Fruit fly (Drosophila melanogaster): ENCODE data around the gene CG11594.

CG11594 gene

DNA sequence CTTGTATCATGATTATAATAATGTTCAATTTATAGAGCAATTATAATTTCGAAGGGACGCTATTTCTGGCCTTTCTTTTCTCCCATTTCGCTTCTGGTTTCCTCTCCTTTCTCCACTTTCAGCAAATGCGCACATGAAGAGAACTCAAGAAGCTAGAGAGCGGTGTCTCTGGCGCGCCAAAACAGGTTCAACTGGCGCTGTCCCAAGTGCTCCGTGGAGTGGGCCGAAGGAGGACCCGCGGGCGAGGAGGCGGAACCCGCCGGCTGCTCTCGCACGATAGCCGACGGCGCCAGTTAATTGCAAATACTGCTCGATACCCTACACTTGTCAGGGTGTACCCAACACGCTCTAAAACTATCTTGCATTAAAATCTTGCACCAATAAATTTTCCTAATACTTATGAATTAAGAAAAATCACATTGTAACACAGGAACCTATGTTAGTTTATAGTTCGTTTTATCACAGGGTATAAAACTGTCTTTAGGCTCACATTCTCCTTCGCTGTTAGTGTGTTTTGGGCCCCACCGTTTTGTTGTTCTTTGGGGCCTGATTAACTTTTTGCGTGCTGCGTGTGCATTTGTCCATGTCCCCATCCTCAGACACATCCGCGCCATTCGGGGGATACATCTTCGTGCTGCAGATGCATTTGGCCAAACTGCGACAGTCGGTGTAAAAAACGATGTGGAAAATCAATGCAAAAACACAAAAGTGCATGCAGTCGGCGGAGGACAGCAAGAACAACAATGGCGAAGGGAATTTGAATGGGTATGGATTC lies 44.6 kb upstream of the CG11594 start (continued):
- TF ChIP-seq BEAF-32 (GFP tag; optimal IDR thresholded peaks at IDR 0.05) (no peak), vfl (GFP tag; optimal IDR thresholded peaks at IDR 0.05) (peak; percentile 58), sens (GFP tag) (peak; percentile 92), CG3847 (GFP tag; IDR thresholded peaks at IDR 0.05) (peak; percentile 92), caup (GFP tag; optimal IDR thresholded peaks at IDR 0.05; ENCODE audit: severe bottlenecking) (peak; percentile 89), CG32532 (GFP tag; IDR thresholded peaks at IDR 0.05) (peak; percentile 94), gcm2 (GFP tag; optimal IDR thresholded peaks at IDR 0.05) (peak; percentile 74), CG6791 (GFP tag; IDR thresholded peaks at IDR 0.05; ENCODE audit: partially characterized antibody) (no peak), Awh (GFP tag; IDR thresholded peaks at IDR 0.05) (peak; percentile 90), Deaf1 (tag; optimal IDR thresholded peaks at IDR 0.05) (peak; percentile 49), CG1792 (GFP tag; optimal IDR thresholded peaks at IDR 0.05) (peak; percentile 86), Doc3 (GFP tag; IDR thresholded peaks at IDR 0.05; ENCODE audit: partially characterized antibody) (no peak), ind (GFP tag; optimal IDR thresholded peaks at IDR 0.05) (peak; percentile 92), ems (GFP tag; optimal IDR thresholded peaks at IDR 0.05) (peak; percentile 47), pros (GFP tag; optimal IDR thresholded peaks at IDR 0.05) (no peak), lmd (GFP tag; IDR thresholded peaks at IDR 0.05) (peak; percentile 95), jigr1 (GFP tag; IDR thresholded peaks at IDR 0.05) (peak; percentile 88; the same call in 2 of the 3 replicates), wek (GFP tag; optimal IDR thresholded peaks at IDR 0.05) (peak; percentile 22), CG10543 (GFP tag; optimal IDR thresholded peaks at IDR 0.05) (peak; percentile 49), dmrt99B (tag; optimal IDR thresholded peaks at IDR 0.05) (peak; percentile 87), CG12659 (GFP tag; optimal IDR thresholded peaks at IDR 0.05) (peak; percentile 87), GATAe (GFP tag; conservative IDR thresholded peaks at IDR 0.05) (peak; percentile 70; the same call in 1 of the 2 replicates), bigmax (GFP tag; optimal IDR thresholded peaks at IDR 0.05) (no peak), Xbp1 (GFP tag; optimal IDR thresholded peaks at IDR 0.05) (peak; percentile 92), CG4404 (GFP tag; IDR thresholded peaks at IDR 0.05) (peak; percentile 75), CG17328 (GFP tag; IDR thresholded peaks at IDR 0.05) (peak; percentile 94), twi (tag; optimal IDR thresholded peaks at IDR 0.05) (peak; percentile 33), CG10431 (GFP tag; optimal IDR thresholded peaks at IDR 0.05) (peak; percentile 22), CG13287 (GFP tag; IDR thresholded peaks at IDR 0.05; ENCODE audit: partially characterized antibody) (no peak), CG14050 (GFP tag; IDR thresholded peaks at IDR 0.05) (peak; percentile 90), sob (GFP tag; IDR thresholded peaks at IDR 0.05) (peak; percentile 93), ase (GFP tag; IDR thresholded peaks at IDR 0.05) (peak; percentile 89), CG13775 (GFP tag; optimal IDR thresholded peaks at IDR 0.05) (peak; percentile 70), mirr (GFP tag; optimal IDR thresholded peaks at IDR 0.05) (peak; percentile 25), zfh1 (GFP tag; IDR thresholded peaks at IDR 0.05) (peak; percentile 89), org-1 (GFP tag; optimal IDR thresholded peaks at IDR 0.05) (peak; percentile 63), Trl (optimal IDR thresholded peaks at IDR 0.05) (peak in 1 of 2 experiments; percentile 9), Trl (GFP tag; optimal IDR thresholded peaks at IDR 0.05) (peak; percentile 71), ro (GFP tag; IDR thresholded peaks at IDR 0.05) (peak; percentile 69), chinmo (GFP tag; IDR thresholded peaks at IDR 0.05; ENCODE audit: partially characterized antibody) (no peak), NFAT (GFP tag; IDR thresholded peaks at IDR 0.05) (peak; percentile 87), sr (GFP tag; IDR thresholded peaks at IDR 0.05) (peak; percentile 79; the same call in 2 of the 3 replicates), HHEX (GFP tag; optimal IDR thresholded peaks at IDR 0.05) (peak; percentile 85), jumu (GFP tag; optimal IDR thresholded peaks at IDR 0.05) (peak; percentile 90), E2f2 (GFP tag; IDR thresholded peaks at IDR 0.05) (peak; percentile 69), Spps (tag; optimal IDR thresholded peaks at IDR 0.05) (peak; percentile 45), tup (GFP tag; optimal IDR thresholded peaks at IDR 0.05) (peak; percentile 64), Abd-B (GFP tag; optimal IDR thresholded peaks at IDR 0.05) (peak; percentile 89), CG14441 (GFP tag; IDR thresholded peaks at IDR 0.05) (peak; percentile 90)

All from whole organism, embryonic.